Worm (Caenorhabditis elegans) whole organism, late embryonic: ENCODE measurements around the gene T25E4.1.

Experiments used
- C08G9.2 ChIP-seq: sonication (generic microtip); optimal IDR thresholded peaks from 2 replicates; lab custom pipeline; 2016; ENCODE audit warnings: mild to moderate bottlenecking, missing genetic modification characterization, moderate library complexity, missing compliant biosample characterization
- C38D4.7 ChIP-seq: fragments of 200-800 bp; sonication (Bioruptor generic); optimal IDR thresholded peaks from 2 replicates; lab custom pipeline; 2018; ENCODE audit warnings: mild to moderate bottlenecking, missing genetic modification characterization, moderate library complexity, missing compliant biosample characterization
- F13H6.1 ChIP-seq: sonication (generic microtip); optimal IDR thresholded peaks from 2 replicates; lab custom pipeline; 2016; ENCODE audit warnings: missing genetic modification characterization, missing compliant biosample characterization
- K09A11.1 ChIP-seq: sonication (generic microtip); optimal IDR thresholded peaks from 2 replicates; lab custom pipeline; 2017; ENCODE audit warnings: antibody characterized with exemption, mild to moderate bottlenecking, missing genetic modification characterization, missing compliant biosample characterization; ENCODE audit not compliant: insufficient read depth
- Y22D7AL.16 ChIP-seq: sonication (generic microtip); optimal IDR thresholded peaks from 2 replicates; lab custom pipeline; 2016; ENCODE audit warnings: missing genetic modification characterization, missing compliant biosample characterization
- ahr-1 ChIP-seq: sonication (generic microtip); optimal IDR thresholded peaks from 2 replicates; lab custom pipeline; 2016; ENCODE audit warnings: missing genetic modification characterization, missing compliant biosample characterization
- ama-1 ChIP-seq: fragments of 150-350 bp; optimal IDR thresholded peaks from 2 replicates; lab custom pipeline; 2014
- ceh-14 ChIP-seq: sonication (generic microtip); optimal IDR thresholded peaks from 2 replicates; lab custom pipeline; 2016; ENCODE audit warnings: missing genotype, missing genetic modification characterization, missing compliant biosample characterization
- ceh-18 ChIP-seq: sonication (generic microtip); optimal IDR thresholded peaks from 2 replicates; lab custom pipeline; 2016; ENCODE audit warnings: missing genetic modification characterization, missing compliant biosample characterization
- ceh-2 ChIP-seq: sonication (generic microtip); optimal IDR thresholded peaks from 2 replicates; lab custom pipeline; 2016; ENCODE audit warnings: missing genotype, missing genetic modification characterization, missing compliant biosample characterization
- ceh-24 ChIP-seq: sonication (generic microtip); optimal IDR thresholded peaks from 2 replicates; lab custom pipeline; 2016; ENCODE audit warnings: mild to moderate bottlenecking, missing genetic modification characterization, missing compliant biosample characterization
- ceh-34 ChIP-seq: sonication (generic microtip); optimal IDR thresholded peaks from 2 replicates; lab custom pipeline; 2016; ENCODE audit warnings: mild to moderate bottlenecking, missing genetic modification characterization, missing compliant biosample characterization
- ceh-45 ChIP-seq: fragments of 200-800 bp; sonication (Bioruptor generic); IDR thresholded peaks from 2 replicates; pipeline ENCODE4 v1.3.6; 2022; ENCODE audit warnings: missing genetic modification reagents, missing genetic modification characterization, missing compliant biosample characterization
- ceh-9 ChIP-seq: sonication (generic microtip); optimal IDR thresholded peaks from 2 replicates; lab custom pipeline; 2016; ENCODE audit warnings: mild to moderate bottlenecking, missing genetic modification characterization, inconsistent platforms, missing compliant biosample characterization
- dmd-4 ChIP-seq: sonication (generic microtip); optimal IDR thresholded peaks from 2 replicates; lab custom pipeline; 2016; ENCODE audit warnings: borderline replicate concordance, missing genetic modification characterization, missing compliant biosample characterization
- dve-1 ChIP-seq: sonication (generic microtip); optimal IDR thresholded peaks from 2 replicates; lab custom pipeline; 2017; ENCODE audit warnings: antibody characterized with exemption, mild to moderate bottlenecking, missing genetic modification characterization, missing compliant biosample characterization
- elt-2 ChIP-seq: sonication (generic microtip); optimal IDR thresholded peaks from 2 replicates; lab custom pipeline; 2016; ENCODE audit warnings: missing genetic modification reagents, missing genetic modification characterization, missing compliant biosample characterization
- elt-4 ChIP-seq: sonication (generic microtip); optimal IDR thresholded peaks from 2 replicates; lab custom pipeline; 2016; ENCODE audit warnings: missing genetic modification characterization, missing compliant biosample characterization
- ets-4 ChIP-seq: sonication (generic microtip); optimal IDR thresholded peaks from 2 replicates; lab custom pipeline; 2016; ENCODE audit warnings: missing genetic modification characterization, missing compliant biosample characterization
- fkh-10 ChIP-seq: fragments of 150-350 bp; optimal IDR thresholded peaks from 2 replicates; lab custom pipeline; 2014; ENCODE audit warnings: missing biosample characterization, missing genetic modification reagents, missing genetic modification characterization
- fkh-6 ChIP-seq: sonication (generic microtip); optimal IDR thresholded peaks from 2 replicates; lab custom pipeline; 2016; ENCODE audit warnings: missing genetic modification characterization, missing compliant biosample characterization
- gmeb-2 ChIP-seq: sonication (generic microtip); optimal IDR thresholded peaks from 2 replicates; lab custom pipeline; 2016; ENCODE audit warnings: missing genetic modification characterization, inconsistent platforms, missing compliant biosample characterization
- hlh-15 ChIP-seq: sonication (generic microtip); optimal IDR thresholded peaks from 2 replicates; lab custom pipeline; 2016; ENCODE audit warnings: missing genetic modification characterization, missing compliant biosample characterization
- hlh-8 ChIP-seq: sonication (generic microtip); optimal IDR thresholded peaks from 2 replicates; lab custom pipeline; 2016; ENCODE audit warnings: missing genotype, missing genetic modification characterization, missing compliant biosample characterization
- lim-6 ChIP-seq: sonication (generic microtip); optimal IDR thresholded peaks from 2 replicates; lab custom pipeline; 2016; ENCODE audit warnings: missing genetic modification characterization, missing compliant biosample characterization
- lin-11 ChIP-seq: fragments of 200-800 bp; sonication (Bioruptor generic); optimal IDR thresholded peaks from 2 replicates; lab custom pipeline; 2018; ENCODE audit warnings: mild to moderate bottlenecking, missing genetic modification characterization, missing compliant biosample characterization
- npax-4 ChIP-seq: sonication (generic microtip); optimal IDR thresholded peaks from 2 replicates; lab custom pipeline; 2016; ENCODE audit warnings: missing genetic modification characterization, missing compliant biosample characterization
- odd-2 ChIP-seq: sonication (generic microtip); optimal IDR thresholded peaks from 2 replicates; lab custom pipeline; 2017; ENCODE audit warnings: antibody characterized with exemption, mild to moderate bottlenecking, missing genetic modification characterization, missing compliant biosample characterization
- pag-3 ChIP-seq: sonication (generic microtip); optimal IDR thresholded peaks from 2 replicates; lab custom pipeline; 2016; ENCODE audit warnings: missing compliant biosample characterization, missing genetic modification characterization, borderline replicate concordance
- pha-2 ChIP-seq: sonication (generic microtip); optimal IDR thresholded peaks from 2 replicates; lab custom pipeline; 2017; ENCODE audit warnings: mild to moderate bottlenecking, missing genetic modification characterization, missing compliant biosample characterization
- pha-4 ChIP-seq: fragments of 150-350 bp; optimal IDR thresholded peaks from 2 replicates; lab custom pipeline; 2018; ENCODE audit warnings: missing biosample characterization, missing genetic modification reagents, missing genetic modification characterization
- pqm-1 ChIP-seq: sonication (generic microtip); optimal IDR thresholded peaks from 2 replicates; lab custom pipeline; 2016; ENCODE audit warnings: missing genetic modification characterization, missing compliant biosample characterization
- pros-1 ChIP-seq: fragments of 150-350 bp; optimal IDR thresholded peaks from 2 replicates; lab custom pipeline; 2014; ENCODE audit warnings: missing biosample characterization, missing genetic modification reagents, missing genetic modification characterization
- ref-2 ChIP-seq: sonication (generic microtip); optimal IDR thresholded peaks from 2 replicates; lab custom pipeline; 2016; ENCODE audit warnings: missing genetic modification characterization, missing compliant biosample characterization
- sdc-2 ChIP-seq: sonication (generic microtip); optimal IDR thresholded peaks from 2 replicates; lab custom pipeline; 2016; ENCODE audit warnings: missing genotype, missing genetic modification characterization, missing compliant biosample characterization
- sox-2 ChIP-seq: fragments of 200-800 bp; sonication (Bioruptor generic); IDR thresholded peaks from 2 replicates; pipeline ENCODE4 v1.3.6; 2022; ENCODE audit warnings: missing genetic modification reagents, missing genetic modification characterization, missing compliant biosample characterization
- sox-4 ChIP-seq: sonication (generic microtip); optimal IDR thresholded peaks from 2 replicates; lab custom pipeline; 2017; ENCODE audit warnings: mild to moderate bottlenecking, missing genetic modification characterization, inconsistent platforms, missing compliant biosample characterization
- syd-9 ChIP-seq: sonication (generic microtip); optimal IDR thresholded peaks from 2 replicates; lab custom pipeline; 2016; ENCODE audit warnings: mild to moderate bottlenecking, missing genetic modification characterization, moderate library complexity, missing compliant biosample characterization
- tbx-7 ChIP-seq: sonication (generic microtip); optimal IDR thresholded peaks from 2 replicates; lab custom pipeline; 2016; ENCODE audit warnings: missing genotype, missing genetic modification characterization, missing compliant biosample characterization
- ttx-3 ChIP-seq: sonication (generic microtip); optimal IDR thresholded peaks from 2 replicates; lab custom pipeline; 2016; ENCODE audit warnings: missing genetic modification reagents, missing genetic modification characterization, missing compliant biosample characterization
- unc-42 ChIP-seq: sonication (generic microtip); optimal IDR thresholded peaks from 2 replicates; lab custom pipeline; 2016; ENCODE audit warnings: missing genotype, missing genetic modification characterization, missing compliant biosample characterization
- unc-55 ChIP-seq: sonication (generic microtip); optimal IDR thresholded peaks from 2 replicates; lab custom pipeline; 2017; ENCODE audit warnings: missing biosample characterization, missing genetic modification reagents, missing genetic modification characterization
- ztf-16 ChIP-seq: sonication (generic microtip); optimal IDR thresholded peaks from 2 replicates; lab custom pipeline; 2017; ENCODE audit warnings: missing genetic modification characterization, missing compliant biosample characterization

T25E4.1 gene

DNA sequence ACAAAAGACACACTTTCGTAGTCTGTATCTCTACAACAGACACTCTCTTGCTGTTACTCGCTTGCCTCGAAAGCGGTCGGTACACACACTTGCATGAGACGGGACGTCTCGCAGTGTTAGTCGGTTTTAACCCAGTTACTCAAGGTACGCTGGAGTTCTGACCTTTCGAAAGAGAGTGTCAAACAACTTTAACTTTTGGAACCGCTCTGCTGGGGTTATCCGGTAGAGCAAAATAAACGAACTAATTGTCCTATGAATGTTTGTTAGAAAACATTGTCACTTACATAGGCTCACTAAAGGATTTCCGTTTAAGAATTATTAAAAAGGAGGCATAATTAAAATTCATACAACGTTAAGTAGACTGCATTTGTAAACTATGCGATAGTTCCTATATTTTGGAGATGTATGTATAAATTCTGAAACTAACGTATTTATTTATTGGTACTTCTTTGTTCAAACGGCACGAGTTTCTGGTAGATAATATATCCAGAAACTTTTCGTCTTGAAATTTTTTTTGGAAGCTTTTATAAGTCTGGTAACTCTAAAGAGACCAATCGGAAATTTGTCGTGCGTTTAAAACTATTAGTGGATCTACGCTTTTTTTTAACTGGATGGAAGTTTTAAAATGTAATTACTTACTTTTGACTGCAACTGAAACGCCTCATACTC, 34.5 kb upstream of the T25E4.1 start (continued):
- TF ChIP-seq ceh-14 (tag; lab: Kevin White, UChicago) (peak; percentile 90), pqm-1 (peak; percentile 77), unc-55 (peak; percentile 48), ceh-24 (tag; lab: Kevin White, UChicago) (peak; percentile 23), dmd-4 (tag; lab: Kevin White, UChicago) (no peak), F13H6.1 (peak; percentile 44), syd-9 (tag; lab: Kevin White, UChicago) (peak; percentile 65), unc-42 (tag; lab: Kevin White, UChicago) (peak; percentile 98), ztf-16 (peak; percentile 77), lim-6 (tag; lab: Kevin White, UChicago) (peak; percentile 76), tbx-7 (tag; lab: Kevin White, UChicago) (peak; percentile 29), ama-1 (lab: Kevin White, UChicago) (peak; percentile 99), sox-4 (tag; lab: Kevin White, UChicago) (peak; percentile 68), K09A11.1 (tag; lab: Kevin White, UChicago) (peak; percentile 77), hlh-15 (tag; lab: Kevin White, UChicago) (peak; percentile 39), pros-1 (tag; lab: Kevin White, UChicago) (peak; percentile 97), ets-4 (tag; lab: Kevin White, UChicago) (peak; percentile 63), ceh-9 (tag; lab: Kevin White, UChicago) (no peak), ceh-2 (peak; percentile 70), ahr-1 (tag; lab: Kevin White, UChicago) (peak; percentile 3), ceh-45 (GFP tag; lab: Robert Waterston, UW) (no peak), sdc-2 (peak; percentile 36), lin-11 (tag; lab: Kevin White, UChicago) (peak; percentile 68), pha-4 (tag; lab: Kevin White, UChicago) (no peak), sox-2 (GFP tag; lab: Robert Waterston, UW) (peak; percentile 57), pag-3 (tag; lab: Kevin White, UChicago) (no peak), fkh-6 (tag; lab: Kevin White, UChicago) (peak; percentile 82), Y22D7AL.16 (tag; lab: Kevin White, UChicago) (peak; percentile 58), odd-2 (no peak), hlh-8 (peak; percentile 72), ceh-34 (tag; lab: Kevin White, UChicago) (peak; percentile 91), C08G9.2 (tag; lab: Kevin White, UChicago) (peak; percentile 49), elt-2 (tag; lab: Kevin White, UChicago) (peak; percentile 97), pha-2 (tag; lab: Kevin White, UChicago) (peak; percentile 80), npax-4 (tag; lab: Kevin White, UChicago) (peak; percentile 49), ref-2 (tag; lab: Kevin White, UChicago) (peak; percentile 82), ceh-18 (peak; percentile 95), ttx-3 (peak; percentile 66), elt-4 (tag; lab: Kevin White, UChicago) (no peak), C38D4.7 (peak; percentile 70)

DNA sequence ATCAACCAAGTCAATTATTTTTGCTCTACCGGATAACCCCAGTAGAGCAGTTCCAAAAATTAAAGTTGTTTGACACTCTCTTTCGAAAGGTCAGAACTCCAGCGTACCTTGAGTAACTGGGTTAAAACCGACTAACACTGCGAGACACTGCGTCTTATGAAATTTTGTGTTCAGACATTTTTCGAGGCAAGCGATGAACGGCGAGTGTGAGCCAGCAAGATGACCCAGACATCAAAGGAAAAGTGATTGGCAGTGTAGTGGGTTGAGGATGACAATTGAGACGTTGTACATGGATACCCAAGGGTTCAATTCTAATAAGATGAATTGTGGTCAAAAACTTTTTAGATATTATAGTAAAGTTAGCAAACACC, 34.0 kb upstream of the T25E4.1 start:
- no peak for TF ChIP-seq dve-1 (tag; lab: Kevin White, UChicago)
- TF ChIP-seq fkh-10: no peak
- no peak for TF ChIP-seq lin-11 (tag; lab: Kevin White, UChicago)
- no peak for TF ChIP-seq ceh-14 (tag; lab: Kevin White, UChicago)
- TF ChIP-seq gmeb-2 (tag; lab: Kevin White, UChicago): no peak
- no peak for TF ChIP-seq ahr-1 (tag; lab: Kevin White, UChicago)
